Worm (Caenorhabditis elegans): Measurements from ENCODE around the gene F48F5.8.

DNA sequence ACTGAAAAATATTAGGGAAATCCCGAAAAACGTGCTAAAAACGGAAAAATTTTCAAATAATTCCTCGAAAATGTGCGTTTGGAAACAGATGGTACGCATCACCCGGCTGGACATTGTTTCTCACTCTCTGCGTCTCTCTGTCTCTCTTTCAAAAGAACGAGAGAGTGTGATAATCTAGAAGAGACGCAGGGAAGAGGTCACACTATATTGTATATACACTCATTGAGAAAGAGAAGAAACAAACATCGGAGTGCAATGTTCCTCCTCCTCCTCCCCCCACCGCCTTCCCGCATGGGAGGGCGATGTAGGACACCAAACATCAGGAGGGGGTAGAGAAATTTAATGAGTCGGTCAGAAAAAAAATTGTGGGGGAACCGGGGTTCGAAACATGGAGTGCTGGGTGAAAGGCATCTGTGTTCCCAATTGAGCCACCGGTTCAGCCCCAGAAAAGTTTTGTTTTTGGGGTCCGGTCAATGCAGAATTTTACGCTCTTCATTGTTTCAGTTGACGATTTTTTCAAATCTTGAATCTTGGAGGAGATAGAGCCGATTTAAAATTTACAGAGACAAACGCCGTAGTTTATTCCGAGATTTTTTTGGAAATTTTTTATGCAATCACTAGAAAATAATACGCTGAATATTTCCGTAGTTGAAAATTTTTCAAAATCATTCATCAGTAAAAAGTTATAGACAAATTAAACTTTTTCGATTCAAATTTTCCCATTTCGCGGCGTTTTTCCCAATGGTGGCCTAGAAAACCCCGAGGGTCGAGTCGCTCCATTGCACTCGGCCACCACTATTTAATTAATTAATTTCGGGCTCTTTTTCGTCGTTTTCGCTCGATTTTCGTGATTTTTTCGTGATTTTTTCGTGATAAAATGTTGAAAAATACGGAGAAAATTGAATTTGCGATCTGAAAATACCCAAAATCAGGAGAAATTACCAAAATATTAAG is 636 bp upstream of the F48F5.8 start:
- no peak for TF ChIP-seq fkh-10 (GFP tag; optimal IDR thresholded peaks at IDR 0.05)
- TF ChIP-seq lin-11 (tag; optimal IDR thresholded peaks at IDR 0.05), result no peak
- peak; percentile 47 for TF ChIP-seq pros-1 (tag; optimal IDR thresholded peaks at IDR 0.05)
- TF ChIP-seq zip-5 (tag; optimal IDR thresholded peaks at IDR 0.05), result peak; percentile 46
- TF ChIP-seq ceh-2 (tag; optimal IDR thresholded peaks at IDR 0.05), result peak; percentile 72
- TF ChIP-seq ets-4 (tag; optimal IDR thresholded peaks at IDR 0.05), result peak; percentile 79
- TF ChIP-seq ceh-9 (tag; optimal IDR thresholded peaks at IDR 0.05), result no peak
- TF ChIP-seq ama-1 (optimal IDR thresholded peaks at IDR 0.05), result no peak
- peak; percentile 69 for TF ChIP-seq hlh-30 (tag; optimal IDR thresholded peaks at IDR 0.05; ENCODE audit: insufficient read depth)
- no peak for TF ChIP-seq eyg-1 (tag; optimal IDR thresholded peaks at IDR 0.05)
- TF ChIP-seq odd-2 (tag; optimal IDR thresholded peaks at IDR 0.05), result no peak

All from whole organism, late embryonic.